Worm (Caenorhabditis elegans): ENCODE data around the gene T22G5.3.

DNA sequence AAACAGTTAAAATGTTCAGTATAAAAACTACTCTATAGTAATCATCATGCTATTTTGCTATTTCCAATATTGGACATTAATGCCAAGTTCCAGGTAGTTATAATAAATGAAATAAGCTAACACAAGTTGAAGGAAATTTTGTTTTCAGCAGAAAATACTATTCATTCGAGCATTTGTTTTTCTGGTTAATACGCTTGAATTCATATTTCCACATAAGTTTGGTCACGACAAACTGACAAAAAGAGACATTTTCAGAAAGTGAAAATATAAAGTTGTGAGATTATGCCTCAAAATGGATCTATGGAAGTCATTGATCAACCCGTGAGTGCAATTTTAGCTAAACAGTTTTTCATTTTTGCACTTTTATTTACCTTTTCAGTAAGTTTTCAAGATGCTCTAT is 35.6 kb upstream of the T22G5.3 start, which contains the start of gene srx-131:
- TF ChIP-seq elt-1 (tag; optimal IDR thresholded peaks at IDR 0.05) = no peak
- TF ChIP-seq crh-2 (tag; optimal IDR thresholded peaks at IDR 0.05) = no peak
- TF ChIP-seq peb-1 (tag; optimal IDR thresholded peaks at IDR 0.05) = no peak
- no peak for TF ChIP-seq nhr-11 (tag; optimal IDR thresholded peaks at IDR 0.05)
- no peak for TF ChIP-seq snpc-4 (tag; optimal IDR thresholded peaks at IDR 0.05)
- TF ChIP-seq alr-1 (tag; optimal IDR thresholded peaks at IDR 0.05) = no peak
- no peak for TF ChIP-seq nhr-10 (tag; optimal IDR thresholded peaks at IDR 0.05)
- no peak for TF ChIP-seq blmp-1 (tag; optimal IDR thresholded peaks at IDR 0.05; ENCODE audit: insufficient read depth)
- no peak for TF ChIP-seq ceh-82 (tag; optimal IDR thresholded peaks at IDR 0.05)
- TF ChIP-seq ztf-11 (tag; optimal IDR thresholded peaks at IDR 0.05) = no peak
- no peak for TF ChIP-seq lin-13 (GFP tag; optimal IDR thresholded peaks at IDR 0.05)
